Fruit fly (Drosophila melanogaster): ENCODE measurements around the gene BBS5.

DNA sequence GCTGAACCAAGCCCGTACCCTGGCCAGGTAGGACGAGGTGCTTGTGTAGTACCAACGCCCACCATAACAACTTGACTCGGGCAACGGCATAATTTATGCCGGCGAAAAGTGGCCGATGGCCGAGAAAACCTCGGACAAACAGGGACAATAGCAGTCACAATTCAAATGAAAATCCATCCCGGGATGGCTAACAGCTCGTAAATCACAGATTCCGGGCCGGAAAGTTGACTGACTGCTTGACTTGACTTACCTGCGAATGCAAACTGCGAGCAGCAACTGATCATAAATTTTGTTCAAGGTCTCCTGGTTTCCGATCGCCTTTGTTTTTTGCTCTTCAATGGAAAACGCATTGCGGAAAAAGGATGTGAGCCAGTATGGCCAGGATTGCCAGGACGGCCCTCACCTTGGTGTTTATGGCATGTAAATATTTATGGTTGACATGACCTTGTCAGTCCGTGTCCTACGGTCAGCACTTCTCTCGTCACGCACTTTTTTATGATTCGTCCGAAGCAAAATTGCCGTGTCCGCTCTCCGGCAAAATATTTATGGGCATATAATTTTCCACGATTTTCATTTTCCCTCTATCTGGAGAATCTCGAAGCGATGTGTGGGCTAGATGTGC, 33.0 kb downstream of the BBS5 start:
- TF ChIP-seq CG8478 (optimal IDR thresholded peaks at IDR 0.05) (no peak), CTCF (optimal IDR thresholded peaks at IDR 0.05) (no peak)
